Worm (Caenorhabditis elegans) whole organism, late embryonic: ENCODE measurements around the gene pgp-12.

Experiments
- K09A11.1 ChIP-seq: sonication (generic microtip); optimal IDR thresholded peaks from 2 replicates; lab custom pipeline; 2017; ENCODE audit warnings: antibody characterized with exemption, mild to moderate bottlenecking, missing genetic modification characterization, missing compliant biosample characterization; ENCODE audit not compliant: insufficient read depth
- ceh-45 ChIP-seq: fragments of 200-800 bp; sonication (Bioruptor generic); IDR thresholded peaks from 2 replicates; pipeline ENCODE4 v1.3.6; 2022; ENCODE audit warnings: missing genetic modification reagents, missing genetic modification characterization, missing compliant biosample characterization
- ceh-6 ChIP-seq: fragments of 200-800 bp; sonication (Bioruptor generic); optimal IDR thresholded peaks from 2 replicates; lab custom pipeline; 2018; ENCODE audit warnings: mild to moderate bottlenecking, missing genetic modification characterization, missing compliant biosample characterization
- fkh-10 ChIP-seq: fragments of 150-350 bp; optimal IDR thresholded peaks from 2 replicates; lab custom pipeline; 2014; ENCODE audit warnings: missing biosample characterization, missing genetic modification reagents, missing genetic modification characterization
- nhr-11 ChIP-seq: fragments of 150-350 bp; optimal IDR thresholded peaks from 2 replicates; lab custom pipeline; 2014; ENCODE audit warnings: missing biosample characterization, missing genetic modification characterization

DNA sequence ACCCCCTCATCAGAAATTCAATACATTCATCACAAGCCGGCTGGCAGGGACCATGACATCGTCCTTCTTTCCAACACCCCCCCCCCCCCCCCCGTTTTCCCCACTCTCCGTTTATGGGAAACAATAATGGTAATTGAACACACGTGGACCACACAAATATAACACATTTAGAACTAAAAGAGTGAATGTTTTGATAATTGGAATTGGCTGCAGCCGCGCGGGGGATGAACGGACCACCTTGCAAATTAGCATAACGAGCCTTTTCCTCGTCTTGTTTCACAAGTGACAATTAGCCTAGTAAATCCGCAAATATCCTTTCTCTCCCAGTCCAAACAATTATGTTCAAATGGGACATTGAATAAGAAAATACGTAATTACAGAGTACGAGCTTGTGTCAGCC is 43.0 kb upstream of the pgp-12 start:
- TF ChIP-seq fkh-10 (GFP tag; lab: Kevin White, UChicago) (no peak), ceh-45 (GFP tag; lab: Robert Waterston, UW) (no peak), K09A11.1 (tag; lab: Kevin White, UChicago) (no peak), nhr-11 (tag; lab: Kevin White, UChicago) (no peak), ceh-6 (GFP tag; lab: Kevin White, UChicago) (no peak)
